Worm (Caenorhabditis elegans) whole organism, early embryonic: ENCODE data around the gene Y54E2A.10.

ENCODE experiments used
- B0310.2 ChIP-seq: sonication (generic microtip); optimal IDR thresholded peaks from 2 replicates; lab custom pipeline; 2016; ENCODE audit warnings: mild to moderate bottlenecking, missing genetic modification characterization, missing compliant biosample characterization
- F13C5.2 ChIP-seq: sonication (generic microtip); optimal IDR thresholded peaks from 2 replicates; lab custom pipeline; 2017; ENCODE audit warnings: mild to moderate bottlenecking, missing genetic modification characterization, inconsistent platforms, missing compliant biosample characterization
- ama-1 ChIP-seq: fragments of 150-350 bp; optimal IDR thresholded peaks from 2 replicates; lab custom pipeline; 2014
- ceh-36 ChIP-seq: sonication (generic microtip); optimal IDR thresholded peaks from 2 replicates; lab custom pipeline; 2016; ENCODE audit warnings: missing genetic modification characterization, inconsistent platforms, missing compliant biosample characterization
- ets-7 ChIP-seq: sonication (generic microtip); optimal IDR thresholded peaks from 2 replicates; lab custom pipeline; 2016; ENCODE audit warnings: missing genotype, missing genetic modification characterization, missing compliant biosample characterization
- hmg-4 ChIP-seq: fragments of 200-800 bp; sonication (Bioruptor generic); optimal IDR thresholded peaks from 2 replicates; lab custom pipeline; 2018; ENCODE audit warnings: mild to moderate bottlenecking, missing genetic modification characterization, missing compliant biosample characterization
- scrt-1 ChIP-seq: fragments of 200-800 bp; sonication (Bioruptor generic); IDR thresholded peaks from 2 replicates; pipeline ENCODE4 v1.3.6; 2022; ENCODE audit warnings: missing genetic modification characterization, missing compliant biosample characterization
- sea-1 ChIP-seq: fragments of 200-800 bp; sonication (Bioruptor generic); conservative IDR thresholded peaks from 2 replicates; pipeline ENCODE4 v1.3.6; 2022; ENCODE audit warnings: missing genetic modification characterization, missing compliant biosample characterization
- tbx-11 ChIP-seq: fragments of 200-800 bp; sonication (Bioruptor generic); IDR thresholded peaks from 2 replicates; pipeline ENCODE4 v1.3.6; 2022; ENCODE audit warnings: missing genetic modification characterization, missing compliant biosample characterization
- tbx-37 ChIP-seq: fragments of 200-800 bp; sonication (Bioruptor generic); conservative IDR thresholded peaks from 2 replicates; pipeline ENCODE4 v1.3.6; 2022; ENCODE audit warnings: missing genetic modification reagents, missing genetic modification characterization, missing compliant biosample characterization
- tra-4 ChIP-seq: sonication (generic microtip); optimal IDR thresholded peaks from 2 replicates; lab custom pipeline; 2017; ENCODE audit warnings: missing genetic modification characterization, missing compliant biosample characterization

ce11 chrII:14805686-14806085, 14.8 kb downstream of the Y54E2A.10 start, which contains the start of gene srt-11:
- TF ChIP-seq ama-1 (lab: Kevin White, UChicago), result no peak
- no peak for TF ChIP-seq tbx-37
- no peak for TF ChIP-seq tra-4
- no peak for TF ChIP-seq sea-1 (GFP tag; lab: Robert Waterston, UW)
- TF ChIP-seq F13C5.2, result no peak
- no peak for TF ChIP-seq tbx-11 (GFP tag; lab: Robert Waterston, UW)
- TF ChIP-seq ceh-36, result no peak
- TF ChIP-seq hmg-4 (GFP tag; lab: Kevin White, UChicago), result no peak
- no peak for TF ChIP-seq B0310.2
- no peak for TF ChIP-seq scrt-1 (GFP tag; lab: Robert Waterston, UW)
- TF ChIP-seq ets-7, result no peak
